Worm (Caenorhabditis elegans): ENCODE results near the gene C32B5.13.

DNA sequence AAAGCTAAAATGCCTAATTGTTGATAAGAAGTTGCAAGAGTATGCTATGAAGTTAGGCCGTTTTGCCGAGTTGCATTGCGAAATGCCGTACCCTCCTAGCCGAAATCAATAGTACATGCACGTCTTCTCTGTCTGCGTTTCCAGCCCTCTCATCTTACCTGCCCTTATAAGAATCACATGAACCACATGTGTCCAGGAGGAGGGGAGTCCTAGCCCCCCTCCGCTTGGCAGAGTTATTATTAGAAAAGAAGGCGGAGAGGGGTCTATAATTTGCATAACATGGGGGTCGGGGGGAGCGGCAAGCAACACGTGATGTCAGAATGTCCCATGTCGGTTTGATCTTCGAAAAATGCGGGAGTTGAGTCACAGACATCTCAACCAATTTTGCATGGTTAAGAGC is 8.8 kb downstream of the C32B5.13 start:
- TF ChIP-seq R02D3.7 (tag; optimal IDR thresholded peaks at IDR 0.05) (no peak), nhr-237 (tag; optimal IDR thresholded peaks at IDR 0.05) (no peak), nhr-25 (tag; optimal IDR thresholded peaks at IDR 0.05; ENCODE audit: borderline replicate concordance, insufficient read depth) (no peak), ama-1 (optimal IDR thresholded peaks at IDR 0.05) (no peak), jun-1 (tag; optimal IDR thresholded peaks at IDR 0.05) (no peak), zag-1 (tag; optimal IDR thresholded peaks at IDR 0.05) (no peak), hlh-11 (tag; optimal IDR thresholded peaks at IDR 0.05) (no peak), ztf-11 (tag; optimal IDR thresholded peaks at IDR 0.05) (no peak), Y5F2A.4 (GFP tag; optimal IDR thresholded peaks at IDR 0.05) (no peak)

Data from whole organism, L4 larva.